Fruit fly (Drosophila melanogaster): ENCODE measurements around the gene trp.
A peak's percentile ranks its signal among the peaks of the same experiment; 100 is the strongest.

Gene trp

dm6 chr3R:29891183-29891582 is 28.9 kb downstream of the trp start (continued):
- no peak for TF ChIP-seq CG4617 (GFP tag; optimal IDR thresholded peaks at IDR 0.05; ENCODE audit: borderline replicate concordance)
- TF ChIP-seq Hr39 (optimal IDR thresholded peaks at IDR 0.05) = no peak
- peak; percentile 16 for TF ChIP-seq CG17385 (GFP tag; optimal IDR thresholded peaks at IDR 0.05)
- no peak; the same call in 1 of the 2 replicates for TF ChIP-seq CG9932 (GFP tag; IDR thresholded peaks at IDR 0.05)
- peak; percentile 2 for TF ChIP-seq CG1233 (GFP tag; optimal IDR thresholded peaks at IDR 0.05)
- peak; percentile 22 for TF ChIP-seq bcd (GFP tag; optimal IDR thresholded peaks at IDR 0.05)
- TF ChIP-seq otp (GFP tag; IDR thresholded peaks at IDR 0.05) = 0 out of 3 replicates have a peak, but pooled peaks have one; percentile 27
- no peak for TF ChIP-seq Asciz (GFP tag; optimal IDR thresholded peaks at IDR 0.05)
- TF ChIP-seq CG7372 (GFP tag; IDR thresholded peaks at IDR 0.05) = no peak
- TF ChIP-seq CG2202 (tag; optimal IDR thresholded peaks at IDR 0.05) = peak; percentile 1
- TF ChIP-seq CG13424 (tag; optimal IDR thresholded peaks at IDR 0.05) = no peak
- no peak for TF ChIP-seq CG5245 (GFP tag; optimal IDR thresholded peaks at IDR 0.05)
- TF ChIP-seq ranshi (GFP tag; IDR thresholded peaks at IDR 0.05) = no peak; the same call in 1 of the 2 replicates
- TF ChIP-seq pb (GFP tag; optimal IDR thresholded peaks at IDR 0.05) = no peak
- TF ChIP-seq PHDP (tag; optimal IDR thresholded peaks at IDR 0.05) = peak; percentile 53
- no peak for TF ChIP-seq CG32772 (GFP tag; IDR thresholded peaks at IDR 0.05)
- TF ChIP-seq rib (GFP tag; IDR thresholded peaks at IDR 0.05) = no peak
- TF ChIP-seq Dref (GFP tag; IDR thresholded peaks at IDR 0.05) = no peak
- no peak for TF ChIP-seq NfI (GFP tag; optimal IDR thresholded peaks at IDR 0.05)
- TF ChIP-seq Ssrp (tag; optimal IDR thresholded peaks at IDR 0.05) = no peak
- TF ChIP-seq caup (GFP tag; optimal IDR thresholded peaks at IDR 0.05; ENCODE audit: severe bottlenecking) = peak; percentile 60
- peak in 1 of 2 experiments; percentile 38 for TF ChIP-seq bsh (GFP tag; optimal IDR thresholded peaks at IDR 0.05)
- no peak for TF ChIP-seq z (GFP tag; IDR thresholded peaks at IDR 0.05)
- TF ChIP-seq Lim3 (GFP tag; IDR thresholded peaks at IDR 0.05) = no peak
- TF ChIP-seq CG12104 (GFP tag; optimal IDR thresholded peaks at IDR 0.05) = no peak
- TF ChIP-seq Abd-B (GFP tag; optimal IDR thresholded peaks at IDR 0.05) = no peak
- TF ChIP-seq Atf3 (GFP tag; optimal IDR thresholded peaks at IDR 0.05) = no peak
- no peak for TF ChIP-seq Hr78 (GFP tag; optimal IDR thresholded peaks at IDR 0.05)
- peak; percentile 25 for TF ChIP-seq Side (GFP tag; optimal IDR thresholded peaks at IDR 0.05)
- TF ChIP-seq twi (tag; optimal IDR thresholded peaks at IDR 0.05) = no peak
- TF ChIP-seq gce (GFP tag; IDR thresholded peaks at IDR 0.05) = no peak
- no peak for TF ChIP-seq HmgD (GFP tag; optimal IDR thresholded peaks at IDR 0.05)
- no peak for TF ChIP-seq trem (tag; optimal IDR thresholded peaks at IDR 0.05)
- no peak for TF ChIP-seq CG3847 (GFP tag; IDR thresholded peaks at IDR 0.05)
- TF ChIP-seq lola (GFP tag; optimal IDR thresholded peaks at IDR 0.05) = no peak
- no peak for TF ChIP-seq CG13624 (GFP tag; optimal IDR thresholded peaks at IDR 0.05)
- no peak for TF ChIP-seq CG6654 (GFP tag; optimal IDR thresholded peaks at IDR 0.05)
- no peak for TF ChIP-seq CG1832 (GFP tag; optimal IDR thresholded peaks at IDR 0.05)
- TF ChIP-seq H2.0 (GFP tag; IDR thresholded peaks at IDR 0.05) = no peak
- peak; percentile 34 for TF ChIP-seq CG15601 (tag; optimal IDR thresholded peaks at IDR 0.05)
- TF ChIP-seq CG4404 (GFP tag; IDR thresholded peaks at IDR 0.05) = no peak
- no peak for TF ChIP-seq CG4282 (GFP tag; optimal IDR thresholded peaks at IDR 0.05)
- TF ChIP-seq CG10267 (tag; optimal IDR thresholded peaks at IDR 0.05) = no peak
- TF ChIP-seq CG13296 (GFP tag; optimal IDR thresholded peaks at IDR 0.05) = peak; percentile 49
- no peak for TF ChIP-seq Dad (GFP tag; optimal IDR thresholded peaks at IDR 0.05)
- no peak for TF ChIP-seq h (optimal IDR thresholded peaks at IDR 0.05)
- TF ChIP-seq onecut (GFP tag; IDR thresholded peaks at IDR 0.05) = no peak; the same call in 1 of the 2 replicates
- TF ChIP-seq Ptx1 (GFP tag; IDR thresholded peaks at IDR 0.05) = no peak
- no peak for TF ChIP-seq ase (GFP tag; IDR thresholded peaks at IDR 0.05)
- peak; percentile 41 for TF ChIP-seq CG7987 (GFP tag; optimal IDR thresholded peaks at IDR 0.05)
- peak in 1 of 2 experiments; percentile 20 for TF ChIP-seq Pdp1 (GFP tag; optimal IDR thresholded peaks at IDR 0.05)
- no peak for TF ChIP-seq CG10147 (GFP tag; optimal IDR thresholded peaks at IDR 0.05)
